Worm (Caenorhabditis elegans): ENCODE measurements around the gene F21H7.12.

ce11 chrV:16225524-16226116 is 4.3 kb upstream of the F21H7.12 start:
- TF ChIP-seq W03F9.2 (tag; optimal IDR thresholded peaks at IDR 0.05) (no peak), him-1 (tag; optimal IDR thresholded peaks at IDR 0.05) (no peak)

All from whole organism, L4/young adult.